Fruit fly (Drosophila melanogaster) whole organism, embryonic: ENCODE data around the gene Pop4.

ENCODE experiments used
- ATbp ChIP-seq: fragments of 200-800 bp; sonication (Bioruptor generic); optimal IDR thresholded peaks from 2 replicates; lab custom pipeline; 2017; ENCODE audit warnings: missing biosample characterization, mild to moderate bottlenecking, missing genetic modification characterization, missing genetic modification reagents
- BEAF-32 ChIP-seq: fragments of 200-800 bp; sonication (Bioruptor generic); optimal IDR thresholded peaks from 3 replicates; lab custom pipeline; 2017; ENCODE audit warnings: missing biosample characterization, missing genetic modification characterization, mild to moderate bottlenecking, moderate library complexity, missing genetic modification reagents
- C15 ChIP-seq: fragments of 200-800 bp; sonication (Bioruptor generic); IDR thresholded peaks from 3 replicates; pipeline ENCODE4 v1.3.6; 2022; ENCODE audit warnings: missing biosample characterization, missing genetic modification characterization
- CG10267 ChIP-seq: fragments of 200-800 bp; sonication (Bioruptor generic); optimal IDR thresholded peaks from 2 replicates; lab custom pipeline; 2018; ENCODE audit warnings: missing biosample characterization, mild to moderate bottlenecking, missing genetic modification characterization, moderate library complexity
- CG12659 ChIP-seq: fragments of 200-800 bp; sonication (Bioruptor generic); optimal IDR thresholded peaks from 3 replicates; lab custom pipeline; 2017; ENCODE audit warnings: mild to moderate bottlenecking, missing biosample characterization, missing genetic modification reagents, missing genetic modification characterization
- CG13296 ChIP-seq: fragments of 200-800 bp; sonication (Bioruptor generic); optimal IDR thresholded peaks from 3 replicates; lab custom pipeline; 2018; ENCODE audit warnings: missing biosample characterization, mild to moderate bottlenecking, missing genetic modification characterization
- CG13624 ChIP-seq: fragments of 200-800 bp; sonication (Bioruptor generic); optimal IDR thresholded peaks from 2 replicates; lab custom pipeline; 2016; ENCODE audit warnings: missing biosample characterization, missing genetic modification characterization
- CG13894 ChIP-seq: fragments of 200-800 bp; sonication (Bioruptor generic); optimal IDR thresholded peaks from 3 replicates; lab custom pipeline; 2018; ENCODE audit warnings: missing biosample characterization, mild to moderate bottlenecking, missing genetic modification characterization, moderate library complexity
- CG15269 ChIP-seq: fragments of 200-800 bp; sonication (Bioruptor generic); optimal IDR thresholded peaks from 2 replicates; lab custom pipeline; 2018; ENCODE audit warnings: missing biosample characterization, mild to moderate bottlenecking, missing genetic modification characterization, moderate library complexity
- CG15514 ChIP-seq: fragments of 200-800 bp; sonication (Bioruptor generic); optimal IDR thresholded peaks from 3 replicates; lab custom pipeline; 2017; ENCODE audit warnings: missing biosample characterization, missing genetic modification characterization, mild to moderate bottlenecking, moderate library complexity, missing genetic modification reagents
- CG17359 ChIP-seq: fragments of 200-800 bp; sonication (Bioruptor generic); optimal IDR thresholded peaks from 3 replicates; lab custom pipeline; 2018; ENCODE audit warnings: missing biosample characterization, mild to moderate bottlenecking, missing genetic modification characterization, moderate library complexity
- CG17829 ChIP-seq: fragments of 200-800 bp; optimal IDR thresholded peaks from 2 replicates; lab custom pipeline; 2019; ENCODE audit warnings: missing biosample characterization, mild to moderate bottlenecking, missing genetic modification characterization, moderate library complexity
- CG3838 ChIP-seq: fragments of 200-800 bp; sonication (Bioruptor generic); optimal IDR thresholded peaks from 3 replicates; lab custom pipeline; 2016; ENCODE audit warnings: missing biosample characterization, missing genetic modification characterization
- CG42726 ChIP-seq: fragments of 200-800 bp; sonication (Bioruptor generic); IDR thresholded peaks from 2 replicates; pipeline ENCODE4 v1.3.6; 2022; ENCODE audit warnings: missing biosample characterization, missing genetic modification characterization; ENCODE audit not compliant: partially characterized antibody
- CG4854 ChIP-seq: fragments of 200-800 bp; sonication (Bioruptor generic); optimal IDR thresholded peaks from 2 replicates; lab custom pipeline; 2016; ENCODE audit warnings: missing biosample characterization, missing genetic modification characterization, inconsistent platforms
- CG5180 ChIP-seq: fragments of 200-800 bp; sonication (Bioruptor generic); optimal IDR thresholded peaks from 3 replicates; lab custom pipeline; 2017; ENCODE audit warnings: missing biosample characterization, missing genetic modification characterization, mild to moderate bottlenecking, moderate library complexity, missing genetic modification reagents
- CG6654 ChIP-seq: fragments of 200-800 bp; sonication (Bioruptor generic); optimal IDR thresholded peaks from 2 replicates; lab custom pipeline; 2017; ENCODE audit warnings: missing biosample characterization, mild to moderate bottlenecking, missing genetic modification characterization
- CG7556 ChIP-seq: fragments of 200-800 bp; sonication (Bioruptor generic); optimal IDR thresholded peaks from 2 replicates; lab custom pipeline; 2017; ENCODE audit warnings: missing biosample characterization, mild to moderate bottlenecking, missing genetic modification characterization
- D ChIP-seq, 2 experiments: fragments of 200-800 bp in 1 of 2; fragments of >200 bp in 1 of 2; sonication (Bioruptor generic) in 1 of 2; optimal IDR thresholded peaks; 2 replicates in 1 of 2; 3 replicates in 1 of 2; lab custom pipeline; 2017; ENCODE audit warnings: mild to moderate bottlenecking in 1 of 2, missing biosample characterization in 1 of 2, missing genetic modification characterization in 1 of 2, missing genetic modification reagents in 1 of 2
- Dad ChIP-seq: fragments of 200-800 bp; sonication (Bioruptor generic); optimal IDR thresholded peaks from 3 replicates; lab custom pipeline; 2016; ENCODE audit warnings: missing biosample characterization, missing genetic modification characterization
- Deaf1 ChIP-seq: fragments of 200-800 bp; optimal IDR thresholded peaks from 3 replicates; lab custom pipeline; 2019; ENCODE audit warnings: missing biosample characterization, mild to moderate bottlenecking, missing genetic modification characterization, moderate library complexity
- Dip2 ChIP-seq: fragments of 200-800 bp; sonication (Bioruptor generic); IDR thresholded peaks from 2 replicates; pipeline ENCODE4 v1.3.6; 2022; ENCODE audit warnings: missing biosample characterization, missing genetic modification characterization
- Drgx ChIP-seq: fragments of 200-800 bp; sonication (Bioruptor generic); IDR thresholded peaks from 2 replicates; pipeline ENCODE4 v1.3.6; 2022; ENCODE audit warnings: missing biosample characterization, missing genetic modification characterization
- Gug ChIP-seq: fragments of 200-800 bp; sonication (Bioruptor generic); IDR thresholded peaks from 4 replicates; pipeline ENCODE4 v1.3.6; 2022; ENCODE audit warnings: missing biosample characterization, missing genetic modification characterization
- HLH4C ChIP-seq: fragments of 200-800 bp; sonication (Bioruptor generic); IDR thresholded peaks from 3 replicates; pipeline ENCODE4 v1.3.6; 2022; ENCODE audit warnings: missing biosample characterization, missing genetic modification characterization; ENCODE audit not compliant: partially characterized antibody
- HLHmδ ChIP-seq: fragments of 200-800 bp; sonication (Bioruptor generic); optimal IDR thresholded peaks from 2 replicates; lab custom pipeline; 2018; ENCODE audit warnings: missing biosample characterization, mild to moderate bottlenecking, missing genetic modification characterization, moderate library complexity
- Hr78 ChIP-seq, 2 experiments: fragments of 200-800 bp in 1 of 2; fragments of >200 bp in 1 of 2; sonication (Bioruptor generic) in 1 of 2; optimal IDR thresholded peaks; 2 replicates each; lab custom pipeline; 2017 to 2019; ENCODE audit warnings: missing biosample characterization in 2 of 2, missing genetic modification characterization in 2 of 2, mild to moderate bottlenecking in 1 of 2, moderate library complexity in 1 of 2
- Max ChIP-seq: fragments of 200-800 bp; sonication (Bioruptor generic); optimal IDR thresholded peaks from 2 replicates; lab custom pipeline; 2016; ENCODE audit warnings: missing biosample characterization, mild to moderate bottlenecking, missing genetic modification characterization
- Oli ChIP-seq: fragments of 200-800 bp; sonication (Bioruptor generic); optimal IDR thresholded peaks from 2 replicates; lab custom pipeline; 2018; ENCODE audit warnings: missing biosample characterization, mild to moderate bottlenecking, missing genetic modification characterization, moderate library complexity
- PHDP ChIP-seq: fragments of 200-800 bp; sonication (Bioruptor generic); optimal IDR thresholded peaks from 3 replicates; lab custom pipeline; 2018; ENCODE audit warnings: missing biosample characterization, mild to moderate bottlenecking, missing genetic modification characterization, moderate library complexity
- Sin3A ChIP-seq: fragments of >200 bp; optimal IDR thresholded peaks from 2 replicates; lab custom pipeline; 2018
- Six4 ChIP-seq: fragments of 200-800 bp; sonication (Bioruptor generic); optimal IDR thresholded peaks from 2 replicates; lab custom pipeline; 2016; ENCODE audit warnings: missing biosample characterization, missing genetic modification characterization
- cad ChIP-seq: fragments of >200 bp; optimal IDR thresholded peaks from 2 replicates; lab custom pipeline; 2017; ENCODE audit warnings: missing biosample characterization, missing genetic modification characterization
- caup ChIP-seq: fragments of 200-800 bp; sonication (Bioruptor generic); optimal IDR thresholded peaks from 3 replicates; lab custom pipeline; 2017; ENCODE audit warnings: missing biosample characterization, mild to moderate bottlenecking, missing genetic modification characterization, moderate library complexity; ENCODE audit not compliant: severe bottlenecking
- ci ChIP-seq: fragments of 200-800 bp; sonication (Bioruptor generic); IDR thresholded peaks from 3 replicates; pipeline ENCODE4 v1.3.6; 2022; ENCODE audit warnings: missing biosample characterization, missing genetic modification characterization
- crol ChIP-seq: fragments of 200-800 bp; sonication (Bioruptor generic); IDR thresholded peaks from 2 replicates; pipeline ENCODE4 v1.3.6; 2022; ENCODE audit warnings: missing biosample characterization, missing genetic modification characterization
- crp ChIP-seq, 2 experiments: fragments of 200-800 bp; sonication (Bioruptor generic); optimal IDR thresholded peaks; 2 replicates in 1 of 2; 3 replicates in 1 of 2; lab custom pipeline; 2017; ENCODE audit warnings: missing biosample characterization in 2 of 2, missing genetic modification characterization in 2 of 2, mild to moderate bottlenecking in 1 of 2, moderate library complexity in 1 of 2
- en ChIP-seq: fragments of 200-800 bp; sonication (Bioruptor generic); optimal IDR thresholded peaks from 2 replicates; lab custom pipeline; 2016; ENCODE audit warnings: missing biosample characterization, missing genetic modification characterization
- nau ChIP-seq: fragments of 200-800 bp; sonication (Bioruptor generic); optimal IDR thresholded peaks from 3 replicates; lab custom pipeline; 2017; ENCODE audit warnings: missing biosample characterization, mild to moderate bottlenecking, missing genetic modification characterization, missing genetic modification reagents
- odd ChIP-seq: fragments of 200-800 bp; sonication (Bioruptor generic); optimal IDR thresholded peaks from 2 replicates; lab custom pipeline; 2017; ENCODE audit warnings: missing biosample characterization, mild to moderate bottlenecking, missing genetic modification characterization
- otp ChIP-seq: fragments of 200-800 bp; sonication (Bioruptor generic); IDR thresholded peaks from 3 replicates; pipeline ENCODE4, ENCODE4 v1.3.6; 2022; ENCODE audit warnings: missing biosample characterization, missing genetic modification characterization
- pzg ChIP-seq: fragments of 200-800 bp; sonication (Bioruptor generic); optimal IDR thresholded peaks from 3 replicates; lab custom pipeline; 2018; ENCODE audit warnings: missing biosample characterization, mild to moderate bottlenecking, missing genetic modification characterization, moderate library complexity
- sens ChIP-seq: fragments of 200-800 bp; sonication (Bioruptor generic); peaks from one replicate; lab custom pipeline; 2016; ENCODE audit warnings: missing biosample characterization, missing genetic modification characterization
- sna ChIP-seq: fragments of 200-800 bp; sonication (Bioruptor generic); IDR thresholded peaks from 2 replicates; pipeline ENCODE4 v1.3.6; 2022; ENCODE audit warnings: missing biosample characterization, missing genetic modification characterization; ENCODE audit not compliant: partially characterized antibody
- trem ChIP-seq: fragments of 200-800 bp; optimal IDR thresholded peaks from 3 replicates; lab custom pipeline; 2019; ENCODE audit warnings: missing biosample characterization, mild to moderate bottlenecking, missing genetic modification characterization, moderate library complexity
- wek ChIP-seq: fragments of 200-800 bp; sonication (Bioruptor generic); optimal IDR thresholded peaks from 3 replicates; lab custom pipeline; 2018; ENCODE audit warnings: missing biosample characterization, mild to moderate bottlenecking, missing genetic modification characterization, moderate library complexity
- zfh1 ChIP-seq: fragments of 200-800 bp; sonication (Bioruptor generic); IDR thresholded peaks from 3 replicates; pipeline ENCODE4 v1.3.6; 2022; ENCODE audit warnings: missing biosample characterization, missing genetic modification characterization

Gene Pop4

dm6 chr3L:7978777-7979649 lies 563 bp upstream of the Pop4 start, which contains the start of gene nmo (continued):
- peak; percentile 59 for TF ChIP-seq CG13624 (GFP tag; lab: Kevin White, UChicago)
- TF ChIP-seq D (optimal IDR thresholded peaks at IDR 0.05; lab: Kevin White, UChicago) = peak; percentile 63
- TF ChIP-seq D (GFP tag; optimal IDR thresholded peaks at IDR 0.05; lab: Kevin White, UChicago) = no peak
- TF ChIP-seq Oli (tag; lab: Kevin White, UChicago) = peak; percentile 9
- peak; percentile 10 for TF ChIP-seq Deaf1
- no peak for TF ChIP-seq ci (GFP tag; lab: Robert Waterston, UW)
- peak; percentile 5 for TF ChIP-seq ATbp (GFP tag; lab: Kevin White, UChicago)
- TF ChIP-seq CG13296 (GFP tag; lab: Kevin White, UChicago) = peak; percentile 47
- TF ChIP-seq Hr78 (GFP tag; optimal IDR thresholded peaks at IDR 0.05; lab: Kevin White, UChicago) = peak in 1 of 2 experiments; percentile 56
- TF ChIP-seq BEAF-32 (GFP tag; lab: Kevin White, UChicago) = peak; percentile 98
- no peak for TF ChIP-seq wek (GFP tag; lab: Kevin White, UChicago)
- TF ChIP-seq CG10267 = peak; percentile 81
- TF ChIP-seq nau (GFP tag; lab: Kevin White, UChicago) = peak; percentile 14
- peak; percentile 51 for TF ChIP-seq HLHmδ (GFP tag; lab: Kevin White, UChicago)
- no peak for TF ChIP-seq CG3838 (GFP tag; lab: Kevin White, UChicago)
- TF ChIP-seq Gug (GFP tag; lab: Robert Waterston, UW) = peak; percentile 32; the same call in 3 of the 4 replicates
- TF ChIP-seq en = no peak
- TF ChIP-seq pzg (GFP tag; lab: Kevin White, UChicago) = peak; percentile 99
- no peak for TF ChIP-seq zfh1 (GFP tag; lab: Robert Waterston, UW)
- TF ChIP-seq Six4 (GFP tag; lab: Kevin White, UChicago) = no peak
- TF ChIP-seq Max (GFP tag; lab: Kevin White, UChicago) = peak; percentile 5
- peak; percentile 26 for TF ChIP-seq caup
- peak; percentile 92 for TF ChIP-seq trem (tag; lab: Kevin White, UChicago)
- TF ChIP-seq CG42726 = no peak
- no peak for TF ChIP-seq crol (GFP tag; lab: Robert Waterston, UW)
- TF ChIP-seq sna = no peak
- TF ChIP-seq Drgx (GFP tag; lab: Robert Waterston, UW) = no peak
- no peak for TF ChIP-seq Dip2 (GFP tag; lab: Robert Waterston, UW)
- TF ChIP-seq PHDP = peak; percentile 9
- TF ChIP-seq odd = peak; percentile 12
- peak; percentile 43 for TF ChIP-seq CG17829 (tag; lab: Kevin White, UChicago)
- peak; percentile 73 for TF ChIP-seq CG17359 (tag; lab: Kevin White, UChicago)
- no peak for TF ChIP-seq cad (GFP tag; lab: Kevin White, UChicago)
- no peak for TF ChIP-seq otp (GFP tag; lab: Robert Waterston, UW)
- peak; percentile 74 for TF ChIP-seq sens
- peak; percentile 61 for TF ChIP-seq Dad (GFP tag; lab: Kevin White, UChicago)
- peak; percentile 14 for TF ChIP-seq CG15269
- TF ChIP-seq CG15514 = peak; percentile 82
- no peak for TF ChIP-seq HLH4C
- TF ChIP-seq C15 (GFP tag; lab: Robert Waterston, UW) = no peak
- TF ChIP-seq CG5180 (GFP tag; lab: Kevin White, UChicago) = peak; percentile 22
- no peak for TF ChIP-seq CG6654
- TF ChIP-seq crp (GFP tag; optimal IDR thresholded peaks at IDR 0.05; lab: Kevin White, UChicago) = peak in 1 of 2 experiments; percentile 83
- TF ChIP-seq CG7556 (GFP tag; lab: Kevin White, UChicago) = peak; percentile 22
- TF ChIP-seq Sin3A = peak; percentile 67
- TF ChIP-seq CG13894 (tag; lab: Kevin White, UChicago) = peak; percentile 43
- peak; percentile 41 for TF ChIP-seq CG12659 (GFP tag; lab: Kevin White, UChicago)
- peak; percentile 39 for TF ChIP-seq CG4854 (GFP tag; lab: Kevin White, UChicago)
